Fruit fly (Drosophila melanogaster) Kc167 (cell line): ENCODE results near the gene CG12481.

Source experiments
- Sin3A ChIP-seq: fragments of >200 bp; optimal IDR thresholded peaks from 2 replicates; lab custom pipeline; 2018; ENCODE audit warnings: missing external identifiers
- h ChIP-seq: fragments of >200 bp; optimal IDR thresholded peaks from 3 replicates; lab custom pipeline; 2018; ENCODE audit warnings: missing external identifiers
- insv ChIP-seq: fragments of >200 bp; optimal IDR thresholded peaks from 3 replicates; lab custom pipeline; 2018; ENCODE audit warnings: missing external identifiers
- psq ChIP-seq: fragments of >200 bp; optimal IDR thresholded peaks from 2 replicates; lab custom pipeline; 2017; ENCODE audit warnings: missing external identifiers
- ttk ChIP-seq: sonication (Bioruptor generic); optimal IDR thresholded peaks from 2 replicates; lab custom pipeline; 2017; ENCODE audit warnings: missing external identifiers

- TF ChIP-seq psq: no peak
- no peak for TF ChIP-seq Sin3A (lab: Kevin White, UChicago)
- TF ChIP-seq h (lab: Kevin White, UChicago): no peak
- no peak for TF ChIP-seq ttk (lab: Kevin White, UChicago)
- no peak for TF ChIP-seq insv (lab: Kevin White, UChicago)
Observed at dm6 chrX:14149312-14149711, 37.7 kb upstream of the CG12481 start.
